Worm (Caenorhabditis elegans): ENCODE results near the gene nhr-221.

nhr-221 gene

DNA sequence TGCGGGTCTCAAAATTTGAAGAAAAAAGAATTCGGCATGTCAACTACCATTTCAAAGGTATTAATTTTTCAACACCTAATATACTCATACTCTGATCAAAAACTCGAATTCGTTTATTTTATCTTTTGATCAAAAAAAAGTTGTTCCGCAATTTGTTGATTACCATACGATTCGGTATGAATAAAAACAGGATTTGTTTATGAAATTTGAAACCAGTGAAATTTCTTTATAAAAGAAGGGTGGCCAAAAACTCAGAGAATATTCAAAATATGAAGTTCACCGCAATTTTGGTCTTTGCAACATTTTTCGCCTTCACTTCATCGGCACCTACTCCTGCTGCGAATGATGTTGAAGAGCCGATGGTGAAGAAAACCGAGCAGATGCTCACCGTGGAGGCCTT, 33.1 kb downstream of the nhr-221 start, which contains the start of the genes C07G3.8 and C07G3.10:
TSS of gene C07G3.8 (minus strand) at position 101 of the 400 bp plus-strand sequence.
TSS of gene C07G3.10 (plus strand) at position 270 of the 400 bp plus-strand sequence.
- no peak for TF ChIP-seq lin-11 (tag; optimal IDR thresholded peaks at IDR 0.05)
- no peak for TF ChIP-seq fos-1 (tag; optimal IDR thresholded peaks at IDR 0.05)
- no peak for TF ChIP-seq unc-39 (tag; optimal IDR thresholded peaks at IDR 0.05)
- no peak for TF ChIP-seq unc-62 (GFP tag; optimal IDR thresholded peaks at IDR 0.05)
- no peak for TF ChIP-seq elt-3 (tag; optimal IDR thresholded peaks at IDR 0.05)
- no peak for TF ChIP-seq nhr-21 (tag; optimal IDR thresholded peaks at IDR 0.05)
- no peak for TF ChIP-seq nhr-10 (tag; optimal IDR thresholded peaks at IDR 0.05)
- no peak for TF ChIP-seq lin-13 (GFP tag; optimal IDR thresholded peaks at IDR 0.05)
- TF ChIP-seq elt-1 (tag; optimal IDR thresholded peaks at IDR 0.05): no peak
- no peak for TF ChIP-seq blmp-1 (tag; optimal IDR thresholded peaks at IDR 0.05; ENCODE audit: insufficient read depth)
- TF ChIP-seq alr-1 (tag; optimal IDR thresholded peaks at IDR 0.05): no peak
- no peak for TF ChIP-seq gmeb-1 (tag; optimal IDR thresholded peaks at IDR 0.05)
- no peak for TF ChIP-seq lsy-2 (tag; optimal IDR thresholded peaks at IDR 0.05)
- no peak for TF ChIP-seq dmd-4 (tag; optimal IDR thresholded peaks at IDR 0.05)
- no peak for TF ChIP-seq mdl-1 (tag; optimal IDR thresholded peaks at IDR 0.05)
- no peak for TF ChIP-seq ama-1 (optimal IDR thresholded peaks at IDR 0.05)
- TF ChIP-seq Y55F3AM.14 (GFP tag; optimal IDR thresholded peaks at IDR 0.05): no peak
- TF ChIP-seq nhr-12 (tag; optimal IDR thresholded peaks at IDR 0.05): no peak
- no peak for TF ChIP-seq sma-3 (GFP tag; optimal IDR thresholded peaks at IDR 0.05)
- TF ChIP-seq ceh-16 (tag; optimal IDR thresholded peaks at IDR 0.05): no peak

DNA sequence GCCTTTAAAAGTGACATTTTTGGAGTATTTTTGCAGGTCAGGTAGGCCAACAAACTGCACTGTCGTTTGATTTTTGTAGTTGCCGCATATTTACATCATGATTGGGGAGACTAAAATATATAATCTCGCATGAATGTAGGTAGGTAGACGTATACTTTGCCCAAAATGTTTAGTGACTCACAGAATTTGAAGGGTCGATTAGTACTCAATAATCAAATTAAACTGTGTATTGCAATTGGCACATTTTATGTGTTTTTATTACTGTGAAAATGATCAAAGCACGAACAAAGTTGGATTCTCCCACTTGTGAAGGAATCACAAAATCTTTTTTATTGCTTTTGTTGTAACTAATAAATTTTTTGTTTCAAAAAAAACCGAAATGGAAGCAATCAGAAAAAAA, 38.3 kb downstream of the nhr-221 start, which contains the start of gene C07G3.15:
TSS of gene C07G3.15 (minus strand) at position 101 of the 400 bp plus-strand sequence.
- no peak for TF ChIP-seq ztf-4 (tag; optimal IDR thresholded peaks at IDR 0.05)
- TF ChIP-seq crh-2 (tag; optimal IDR thresholded peaks at IDR 0.05): no peak
- no peak for TF ChIP-seq ama-1 (optimal IDR thresholded peaks at IDR 0.05)
- TF ChIP-seq lin-11 (tag; optimal IDR thresholded peaks at IDR 0.05): no peak
- TF ChIP-seq nhr-25 (tag; optimal IDR thresholded peaks at IDR 0.05): no peak
- no peak for TF ChIP-seq mab-5 (tag; optimal IDR thresholded peaks at IDR 0.05)
- TF ChIP-seq nhr-237 (tag; optimal IDR thresholded peaks at IDR 0.05): no peak

- TF ChIP-seq nhr-21 (tag; optimal IDR thresholded peaks at IDR 0.05) (no peak), lin-11 (tag; optimal IDR thresholded peaks at IDR 0.05) (no peak), ztf-4 (tag; optimal IDR thresholded peaks at IDR 0.05) (no peak), C34F6.9 (tag; optimal IDR thresholded peaks at IDR 0.05) (no peak), dmd-4 (tag; optimal IDR thresholded peaks at IDR 0.05) (no peak), sma-3 (GFP tag; optimal IDR thresholded peaks at IDR 0.05) (no peak), elt-3 (tag; optimal IDR thresholded peaks at IDR 0.05) (no peak), lin-13 (GFP tag; optimal IDR thresholded peaks at IDR 0.05) (no peak), gmeb-1 (tag; optimal IDR thresholded peaks at IDR 0.05) (no peak), ceh-16 (tag; optimal IDR thresholded peaks at IDR 0.05) (no peak), nhr-10 (tag; optimal IDR thresholded peaks at IDR 0.05) (no peak), aly-2 (tag; optimal IDR thresholded peaks at IDR 0.05) (no peak)
These were observed 44.7 kb downstream of the nhr-221 start, which contains the start of gene srbc-36 for ce11 chrV:3490435-3490834. Gene srbc-36, minus strand, starts transcription at chrV:3490535.

- TF ChIP-seq C34F6.9 (tag; optimal IDR thresholded peaks at IDR 0.05) (no peak), skn-1 (tag; optimal IDR thresholded peaks at IDR 0.05) (no peak), nhr-21 (tag; optimal IDR thresholded peaks at IDR 0.05) (no peak), sma-3 (GFP tag; optimal IDR thresholded peaks at IDR 0.05) (no peak), elt-3 (tag; optimal IDR thresholded peaks at IDR 0.05) (no peak), nhr-25 (tag; optimal IDR thresholded peaks at IDR 0.05) (no peak), peb-1 (tag; optimal IDR thresholded peaks at IDR 0.05) (no peak), ama-1 (optimal IDR thresholded peaks at IDR 0.05) (no peak), mbf-1 (tag; optimal IDR thresholded peaks at IDR 0.05) (no peak), sem-4 (tag; optimal IDR thresholded peaks at IDR 0.05) (no peak), Y55F3AM.14 (GFP tag; optimal IDR thresholded peaks at IDR 0.05) (no peak), elt-1 (tag; optimal IDR thresholded peaks at IDR 0.05) (no peak), nhr-12 (tag; optimal IDR thresholded peaks at IDR 0.05) (no peak), nhr-10 (tag; optimal IDR thresholded peaks at IDR 0.05) (no peak), alr-1 (tag; optimal IDR thresholded peaks at IDR 0.05) (no peak), R02D3.7 (tag; optimal IDR thresholded peaks at IDR 0.05) (no peak), gmeb-1 (tag; optimal IDR thresholded peaks at IDR 0.05) (no peak), mab-5 (tag; optimal IDR thresholded peaks at IDR 0.05) (no peak), nhr-237 (tag; optimal IDR thresholded peaks at IDR 0.05) (no peak), aly-2 (tag; optimal IDR thresholded peaks at IDR 0.05) (no peak)
These were observed 48.3 kb downstream of the nhr-221 start, which contains the start of gene srbc-32 for ce11 chrV:3486857-3487256. Gene srbc-32, minus strand, starts transcription at chrV:3486957.

DNA sequence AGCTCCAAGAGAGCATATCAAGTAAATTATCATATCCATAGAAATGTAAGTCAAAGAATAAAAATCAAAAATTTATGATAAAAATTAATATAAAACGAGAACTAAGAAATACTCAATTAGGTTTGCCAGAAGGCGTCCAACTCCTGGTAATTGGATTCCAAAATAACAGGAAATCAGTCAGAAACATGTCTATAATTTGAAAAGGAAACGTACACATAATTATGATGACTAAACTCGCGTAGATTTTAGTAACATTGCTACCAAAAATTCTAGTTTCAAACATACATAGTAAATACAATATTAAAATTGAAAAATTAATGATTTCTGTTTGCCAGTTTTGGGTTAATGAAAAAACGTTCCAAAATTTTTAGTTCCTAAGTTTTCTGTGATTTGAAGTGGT, 50.5 kb downstream of the nhr-221 start, which contains the start of gene srbc-33:
TSS of gene srbc-33 (minus strand) at position 101 of the 400 bp plus-strand sequence.
- TF ChIP-seq ZK546.5 (tag; optimal IDR thresholded peaks at IDR 0.05): no peak
- TF ChIP-seq unc-62 (GFP tag; optimal IDR thresholded peaks at IDR 0.05): no peak
- no peak for TF ChIP-seq C34F6.9 (tag; optimal IDR thresholded peaks at IDR 0.05)
- no peak for TF ChIP-seq zag-1 (tag; optimal IDR thresholded peaks at IDR 0.05)
- TF ChIP-seq nhr-25 (tag; optimal IDR thresholded peaks at IDR 0.05): no peak
- no peak for TF ChIP-seq nhr-237 (tag; optimal IDR thresholded peaks at IDR 0.05)
- no peak for TF ChIP-seq lin-39 (tag; optimal IDR thresholded peaks at IDR 0.05)
- no peak for TF ChIP-seq crh-2 (tag; optimal IDR thresholded peaks at IDR 0.05)
- no peak for TF ChIP-seq snpc-4 (tag; optimal IDR thresholded peaks at IDR 0.05)
- no peak for TF ChIP-seq unc-39 (tag; optimal IDR thresholded peaks at IDR 0.05)
- no peak for TF ChIP-seq ztf-1 (GFP tag; conservative IDR thresholded peaks at IDR 0.05)
- no peak for TF ChIP-seq sem-4 (tag; optimal IDR thresholded peaks at IDR 0.05)
